Worm (Caenorhabditis elegans): ENCODE results near the gene Y97E10AR.8.

ce11 chrV:8025259-8025658 lies 20.2 kb downstream of the Y97E10AR.8 start:
- TF ChIP-seq blmp-1 (tag; optimal IDR thresholded peaks at IDR 0.05; ENCODE audit: insufficient read depth) (peak; percentile 20), snpc-4 (tag; optimal IDR thresholded peaks at IDR 0.05) (no peak), fos-1 (tag; optimal IDR thresholded peaks at IDR 0.05) (no peak), unc-62 (GFP tag; optimal IDR thresholded peaks at IDR 0.05) (no peak), sma-3 (GFP tag; optimal IDR thresholded peaks at IDR 0.05) (no peak), dmd-4 (tag; optimal IDR thresholded peaks at IDR 0.05) (no peak), nhr-77 (tag; optimal IDR thresholded peaks at IDR 0.05) (no peak)
